Worm (Caenorhabditis elegans) whole organism, L4 larva: ENCODE data around the gene srh-92.

ENCODE experiments used
- aha-1 ChIP-seq: fragments of 150-350 bp; peaks from one replicate; lab custom pipeline; 2014; ENCODE audit warnings: missing biosample characterization, missing genetic modification characterization
- ceh-44 ChIP-seq: fragments of 200-800 bp; sonication (Bioruptor generic); IDR thresholded peaks from 2 replicates; pipeline ENCODE4 v1.3.6; 2022; ENCODE audit warnings: missing genetic modification reagents, missing genetic modification characterization, missing compliant biosample characterization
- dpl-1 ChIP-seq: fragments of 150-350 bp; optimal IDR thresholded peaks from 2 replicates; lab custom pipeline; 2014; ENCODE audit warnings: missing biosample characterization, missing genetic modification reagents, missing genetic modification characterization
- fos-1 ChIP-seq: fragments of 150-350 bp; optimal IDR thresholded peaks from 2 replicates; lab custom pipeline; 2014; ENCODE audit warnings: missing biosample characterization, missing genetic modification characterization
- mxl-3 ChIP-seq: fragments of 200-800 bp; sonication (Bioruptor generic); optimal IDR thresholded peaks from 2 replicates; lab custom pipeline; 2018; ENCODE audit warnings: mild to moderate bottlenecking, missing genetic modification characterization, missing compliant biosample characterization
- pqm-1 ChIP-seq: sonication (generic microtip); optimal IDR thresholded peaks from 2 replicates; lab custom pipeline; 2017; ENCODE audit warnings: missing biosample characterization, missing genetic modification characterization
- vab-7 ChIP-seq: fragments of 200-800 bp; sonication (Bioruptor generic); IDR thresholded peaks from 2 replicates; pipeline ENCODE4 v1.3.6; 2022; ENCODE audit warnings: missing genetic modification reagents, missing genetic modification characterization, missing compliant biosample characterization
- ztf-11 ChIP-seq: fragments of 150-350 bp; optimal IDR thresholded peaks from 2 replicates; lab custom pipeline; 2014; ENCODE audit warnings: missing biosample characterization, missing genetic modification characterization

- TF ChIP-seq dpl-1 (GFP tag; lab: Kevin White, UChicago) (no peak), vab-7 (GFP tag; lab: Robert Waterston, UW) (no peak), fos-1 (no peak), ceh-44 (GFP tag; lab: Robert Waterston, UW) (no peak), pqm-1 (no peak), aha-1 (no peak), ztf-11 (tag; lab: Kevin White, UChicago) (no peak), mxl-3 (no peak)
Measured at ce11 chrV:7472815-7473214, 12.0 kb upstream of the srh-92 start, which contains the start of gene str-28.
